Worm (Caenorhabditis elegans) whole organism, late embryonic: ENCODE measurements around the gene unc-103.
A peak's percentile ranks its signal among the peaks of the same experiment; 100 is the strongest.

Experiments used
- C08G9.2 ChIP-seq: sonication (generic microtip); optimal IDR thresholded peaks from 2 replicates; lab custom pipeline; 2016; ENCODE audit warnings: mild to moderate bottlenecking, missing genetic modification characterization, moderate library complexity, missing compliant biosample characterization
- C38D4.7 ChIP-seq: fragments of 200-800 bp; sonication (Bioruptor generic); optimal IDR thresholded peaks from 2 replicates; lab custom pipeline; 2018; ENCODE audit warnings: mild to moderate bottlenecking, missing genetic modification characterization, moderate library complexity, missing compliant biosample characterization
- F13H6.1 ChIP-seq: sonication (generic microtip); optimal IDR thresholded peaks from 2 replicates; lab custom pipeline; 2016; ENCODE audit warnings: missing genetic modification characterization, missing compliant biosample characterization
- K09A11.1 ChIP-seq: sonication (generic microtip); optimal IDR thresholded peaks from 2 replicates; lab custom pipeline; 2017; ENCODE audit warnings: antibody characterized with exemption, mild to moderate bottlenecking, missing genetic modification characterization, missing compliant biosample characterization; ENCODE audit not compliant: insufficient read depth
- T23F11.4 ChIP-seq: fragments of 200-800 bp; sonication (Bioruptor generic); optimal IDR thresholded peaks from 2 replicates; lab custom pipeline; 2018; ENCODE audit warnings: mild to moderate bottlenecking, missing genetic modification characterization, missing compliant biosample characterization
- ahr-1 ChIP-seq: sonication (generic microtip); optimal IDR thresholded peaks from 2 replicates; lab custom pipeline; 2016; ENCODE audit warnings: missing genetic modification characterization, missing compliant biosample characterization
- ama-1 ChIP-seq: fragments of 150-350 bp; optimal IDR thresholded peaks from 2 replicates; lab custom pipeline; 2014
- ceh-14 ChIP-seq: sonication (generic microtip); optimal IDR thresholded peaks from 2 replicates; lab custom pipeline; 2016; ENCODE audit warnings: missing genotype, missing genetic modification characterization, missing compliant biosample characterization
- ceh-18 ChIP-seq: sonication (generic microtip); optimal IDR thresholded peaks from 2 replicates; lab custom pipeline; 2016; ENCODE audit warnings: missing genetic modification characterization, missing compliant biosample characterization
- ceh-2 ChIP-seq: sonication (generic microtip); optimal IDR thresholded peaks from 2 replicates; lab custom pipeline; 2016; ENCODE audit warnings: missing genotype, missing genetic modification characterization, missing compliant biosample characterization
- ceh-24 ChIP-seq: sonication (generic microtip); optimal IDR thresholded peaks from 2 replicates; lab custom pipeline; 2016; ENCODE audit warnings: mild to moderate bottlenecking, missing genetic modification characterization, missing compliant biosample characterization
- ceh-30 ChIP-seq: fragments of 150-350 bp; optimal IDR thresholded peaks from 2 replicates; lab custom pipeline; 2014; ENCODE audit warnings: missing biosample characterization, missing genetic modification characterization
- ceh-31 ChIP-seq: sonication (generic microtip); optimal IDR thresholded peaks from 2 replicates; lab custom pipeline; 2016; ENCODE audit warnings: missing genetic modification characterization, missing compliant biosample characterization
- ceh-34 ChIP-seq: sonication (generic microtip); optimal IDR thresholded peaks from 2 replicates; lab custom pipeline; 2016; ENCODE audit warnings: mild to moderate bottlenecking, missing genetic modification characterization, missing compliant biosample characterization
- ceh-45 ChIP-seq: fragments of 200-800 bp; sonication (Bioruptor generic); IDR thresholded peaks from 2 replicates; pipeline ENCODE4 v1.3.6; 2022; ENCODE audit warnings: missing genetic modification reagents, missing genetic modification characterization, missing compliant biosample characterization
- ceh-6 ChIP-seq: fragments of 200-800 bp; sonication (Bioruptor generic); optimal IDR thresholded peaks from 2 replicates; lab custom pipeline; 2018; ENCODE audit warnings: mild to moderate bottlenecking, missing genetic modification characterization, missing compliant biosample characterization
- ceh-9 ChIP-seq: sonication (generic microtip); optimal IDR thresholded peaks from 2 replicates; lab custom pipeline; 2016; ENCODE audit warnings: mild to moderate bottlenecking, missing genetic modification characterization, inconsistent platforms, missing compliant biosample characterization
- dmd-4 ChIP-seq: sonication (generic microtip); optimal IDR thresholded peaks from 2 replicates; lab custom pipeline; 2016; ENCODE audit warnings: borderline replicate concordance, missing genetic modification characterization, missing compliant biosample characterization
- dve-1 ChIP-seq: sonication (generic microtip); optimal IDR thresholded peaks from 2 replicates; lab custom pipeline; 2017; ENCODE audit warnings: antibody characterized with exemption, mild to moderate bottlenecking, missing genetic modification characterization, missing compliant biosample characterization
- ets-4 ChIP-seq: sonication (generic microtip); optimal IDR thresholded peaks from 2 replicates; lab custom pipeline; 2016; ENCODE audit warnings: missing genetic modification characterization, missing compliant biosample characterization
- eyg-1 ChIP-seq: sonication (generic microtip); optimal IDR thresholded peaks from 2 replicates; lab custom pipeline; 2016; ENCODE audit warnings: missing genotype, missing genetic modification characterization, missing compliant biosample characterization
- fax-1 ChIP-seq: sonication (generic microtip); optimal IDR thresholded peaks from 2 replicates; lab custom pipeline; 2016; ENCODE audit warnings: missing genotype, missing genetic modification characterization, missing compliant biosample characterization
- fkh-10 ChIP-seq: fragments of 150-350 bp; optimal IDR thresholded peaks from 2 replicates; lab custom pipeline; 2014; ENCODE audit warnings: missing biosample characterization, missing genetic modification reagents, missing genetic modification characterization
- hlh-8 ChIP-seq: sonication (generic microtip); optimal IDR thresholded peaks from 2 replicates; lab custom pipeline; 2016; ENCODE audit warnings: missing genotype, missing genetic modification characterization, missing compliant biosample characterization
- nhr-11 ChIP-seq: fragments of 150-350 bp; optimal IDR thresholded peaks from 2 replicates; lab custom pipeline; 2014; ENCODE audit warnings: missing biosample characterization, missing genetic modification characterization
- nhr-232 ChIP-seq: sonication (generic microtip); optimal IDR thresholded peaks from 2 replicates; lab custom pipeline; 2016; ENCODE audit warnings: missing genetic modification characterization, missing compliant biosample characterization
- npax-4 ChIP-seq: sonication (generic microtip); optimal IDR thresholded peaks from 2 replicates; lab custom pipeline; 2016; ENCODE audit warnings: missing genetic modification characterization, missing compliant biosample characterization
- pag-3 ChIP-seq: sonication (generic microtip); optimal IDR thresholded peaks from 2 replicates; lab custom pipeline; 2016; ENCODE audit warnings: missing compliant biosample characterization, missing genetic modification characterization, borderline replicate concordance
- sdc-2 ChIP-seq: sonication (generic microtip); optimal IDR thresholded peaks from 2 replicates; lab custom pipeline; 2016; ENCODE audit warnings: missing genotype, missing genetic modification characterization, missing compliant biosample characterization
- sox-2 ChIP-seq: fragments of 200-800 bp; sonication (Bioruptor generic); IDR thresholded peaks from 2 replicates; pipeline ENCODE4 v1.3.6; 2022; ENCODE audit warnings: missing genetic modification reagents, missing genetic modification characterization, missing compliant biosample characterization
- sox-4 ChIP-seq: sonication (generic microtip); optimal IDR thresholded peaks from 2 replicates; lab custom pipeline; 2017; ENCODE audit warnings: mild to moderate bottlenecking, missing genetic modification characterization, inconsistent platforms, missing compliant biosample characterization
- syd-9 ChIP-seq: sonication (generic microtip); optimal IDR thresholded peaks from 2 replicates; lab custom pipeline; 2016; ENCODE audit warnings: mild to moderate bottlenecking, missing genetic modification characterization, moderate library complexity, missing compliant biosample characterization
- tbx-2 ChIP-seq: sonication (generic microtip); optimal IDR thresholded peaks from 2 replicates; lab custom pipeline; 2016; ENCODE audit warnings: missing genetic modification characterization, missing compliant biosample characterization
- tbx-7 ChIP-seq: sonication (generic microtip); optimal IDR thresholded peaks from 2 replicates; lab custom pipeline; 2016; ENCODE audit warnings: missing genotype, missing genetic modification characterization, missing compliant biosample characterization
- unc-3 ChIP-seq, 2 experiments: fragments of 200-800 bp in 1 of 2; sonication (Bioruptor generic) in 1 of 2; sonication (generic microtip) in 1 of 2; conservative IDR thresholded peaks in 1 of 2; optimal IDR thresholded peaks in 1 of 2; 2 replicates each; pipeline versions ENCODE4 v1.3.6 to Lab custom; 2016 to 2022; ENCODE audit warnings: missing compliant biosample characterization in 2 of 2, missing genetic modification characterization in 2 of 2, missing genetic modification reagents in 1 of 2
- unc-42 ChIP-seq: sonication (generic microtip); optimal IDR thresholded peaks from 2 replicates; lab custom pipeline; 2016; ENCODE audit warnings: missing genotype, missing genetic modification characterization, missing compliant biosample characterization
- unc-55 ChIP-seq: sonication (generic microtip); optimal IDR thresholded peaks from 2 replicates; lab custom pipeline; 2017; ENCODE audit warnings: missing biosample characterization, missing genetic modification reagents, missing genetic modification characterization
- unc-86 ChIP-seq: sonication (generic microtip); optimal IDR thresholded peaks from 2 replicates; lab custom pipeline; 2016; ENCODE audit warnings: missing genetic modification characterization, missing compliant biosample characterization
- zip-5 ChIP-seq: sonication (generic microtip); optimal IDR thresholded peaks from 2 replicates; lab custom pipeline; 2016; ENCODE audit warnings: missing genetic modification characterization, missing compliant biosample characterization

The unc-103 gene

ce11 chrIII:4087565-4087964 is 27.6 kb upstream of the unc-103 start (continued):
- no peak for TF ChIP-seq ceh-30 (tag; lab: Kevin White, UChicago)
- TF ChIP-seq sox-2 (GFP tag; lab: Robert Waterston, UW) = no peak
- no peak for TF ChIP-seq ets-4 (tag; lab: Kevin White, UChicago)
- TF ChIP-seq fkh-10 = no peak
- TF ChIP-seq nhr-232 = no peak
- no peak for TF ChIP-seq unc-86
- no peak for TF ChIP-seq T23F11.4 (GFP tag; lab: Kevin White, UChicago)
- TF ChIP-seq K09A11.1 (tag; lab: Kevin White, UChicago) = no peak
- no peak for TF ChIP-seq F13H6.1
- no peak for TF ChIP-seq fax-1
- TF ChIP-seq ceh-34 (tag; lab: Kevin White, UChicago) = peak; percentile 34
- no peak for TF ChIP-seq ceh-45 (GFP tag; lab: Robert Waterston, UW)
- no peak for TF ChIP-seq C38D4.7
- no peak for TF ChIP-seq syd-9 (tag; lab: Kevin White, UChicago)
- TF ChIP-seq tbx-2 (tag; lab: Kevin White, UChicago) = peak; percentile 57
- TF ChIP-seq hlh-8 (tag; lab: Kevin White, UChicago) = no peak
- TF ChIP-seq sdc-2 (tag; lab: Kevin White, UChicago) = no peak
- TF ChIP-seq ceh-6 (GFP tag; lab: Kevin White, UChicago) = no peak
- TF ChIP-seq unc-3 (GFP tag; conservative IDR thresholded peaks at IDR 0.05; lab: Robert Waterston, UW) = no peak
- TF ChIP-seq unc-3 (tag; optimal IDR thresholded peaks at IDR 0.05; lab: Kevin White, UChicago) = no peak
- no peak for TF ChIP-seq C08G9.2 (tag; lab: Kevin White, UChicago)
- TF ChIP-seq ceh-14 (tag; lab: Kevin White, UChicago) = no peak
- no peak for TF ChIP-seq unc-55 (GFP tag; lab: Kevin White, UChicago)
- TF ChIP-seq dmd-4 (tag; lab: Kevin White, UChicago) = no peak
- no peak for TF ChIP-seq dve-1 (tag; lab: Kevin White, UChicago)
- no peak for TF ChIP-seq zip-5 (tag; lab: Kevin White, UChicago)
- no peak for TF ChIP-seq npax-4 (tag; lab: Kevin White, UChicago)
- no peak for TF ChIP-seq nhr-11 (tag; lab: Kevin White, UChicago)
- no peak for TF ChIP-seq ceh-9 (tag; lab: Kevin White, UChicago)
- TF ChIP-seq ahr-1 (tag; lab: Kevin White, UChicago) = no peak
- no peak for TF ChIP-seq ceh-2 (tag; lab: Kevin White, UChicago)
- no peak for TF ChIP-seq tbx-7 (tag; lab: Kevin White, UChicago)
- TF ChIP-seq sox-4 (tag; lab: Kevin White, UChicago) = no peak
- TF ChIP-seq ama-1 (lab: Kevin White, UChicago) = no peak
- TF ChIP-seq pag-3 (tag; lab: Kevin White, UChicago) = no peak
- peak; percentile 7 for TF ChIP-seq eyg-1 (tag; lab: Kevin White, UChicago)
- peak; percentile 72 for TF ChIP-seq ceh-31

ce11 chrIII:4088338-4088918 is 26.8 kb upstream of the unc-103 start:
- TF ChIP-seq syd-9 (tag; lab: Kevin White, UChicago) (no peak), ceh-24 (tag; lab: Kevin White, UChicago) (no peak), unc-42 (tag; lab: Kevin White, UChicago) (peak; percentile 50), sox-2 (GFP tag; lab: Robert Waterston, UW) (no peak), ceh-18 (tag; lab: Kevin White, UChicago) (no peak), ceh-30 (tag; lab: Kevin White, UChicago) (no peak), unc-86 (no peak), T23F11.4 (GFP tag; lab: Kevin White, UChicago) (no peak), nhr-232 (no peak), sox-4 (tag; lab: Kevin White, UChicago) (no peak), tbx-2 (tag; lab: Kevin White, UChicago) (peak; percentile 19)
